Fruit fly (Drosophila melanogaster) whole organism, wandering third instar larva: ENCODE data around the gene Sfp24Bd.

Source experiments
- Abd-B ChIP-seq: fragments of >200 bp; optimal IDR thresholded peaks from 2 replicates; lab custom pipeline; 2017; ENCODE audit warnings: missing biosample characterization, missing genetic modification characterization
- CG32264 ChIP-seq: fragments of 200-800 bp; sonication (Bioruptor generic); optimal IDR thresholded peaks from 2 replicates; lab custom pipeline; 2016; ENCODE audit warnings: missing biosample characterization, missing genetic modification characterization
- CG9705 ChIP-seq: fragments of 200-800 bp; sonication (Bioruptor generic); optimal IDR thresholded peaks from 2 replicates; lab custom pipeline; 2018; ENCODE audit warnings: missing biosample characterization, mild to moderate bottlenecking, missing genetic modification characterization
- CrebA ChIP-seq: fragments of 200-800 bp; sonication (Bioruptor generic); optimal IDR thresholded peaks from 2 replicates; lab custom pipeline; 2016; ENCODE audit warnings: missing biosample characterization, mild to moderate bottlenecking, missing genetic modification characterization, borderline replicate concordance
- Dfd ChIP-seq: fragments of >200 bp; optimal IDR thresholded peaks from 2 replicates; lab custom pipeline; 2017; ENCODE audit warnings: missing biosample characterization, missing genetic modification characterization
- Dif ChIP-seq: fragments of 200-275, 200-300 bp; sonication (Bioruptor generic); optimal IDR thresholded peaks from 2 replicates; lab custom pipeline; 2018; ENCODE audit warnings: missing biosample characterization, missing genetic modification characterization; ENCODE audit not compliant: partially characterized antibody
- GATAd ChIP-seq: sonication (Bioruptor generic); optimal IDR thresholded peaks from 2 replicates; lab custom pipeline; 2016; ENCODE audit warnings: missing biosample characterization, missing genetic modification characterization
- HLH106 ChIP-seq: fragments of 200-800 bp; optimal IDR thresholded peaks from 3 replicates; lab custom pipeline; 2019; ENCODE audit warnings: missing biosample characterization, mild to moderate bottlenecking, missing genetic modification characterization, moderate library complexity
- Hnf4 ChIP-seq: fragments of 200-800 bp; sonication (Bioruptor generic); optimal IDR thresholded peaks from 2 replicates; lab custom pipeline; 2016; ENCODE audit warnings: missing biosample characterization, mild to moderate bottlenecking, missing genetic modification characterization
- Hr78 ChIP-seq: fragments of >200 bp; optimal IDR thresholded peaks from 2 replicates; lab custom pipeline; 2017; ENCODE audit warnings: missing biosample characterization, missing genetic modification characterization
- Hr83 ChIP-seq: fragments of 200-300 bp; sonication (Bioruptor generic); optimal IDR thresholded peaks from 2 replicates; lab custom pipeline; 2016; ENCODE audit warnings: missing biosample characterization, mild to moderate bottlenecking, missing genetic modification characterization, moderate library complexity; ENCODE audit not compliant: poor library complexity, severe bottlenecking
- Jra ChIP-seq: sonication (Bioruptor generic); optimal IDR thresholded peaks from 2 replicates; lab custom pipeline; 2016; ENCODE audit warnings: missing biosample characterization, missing genetic modification characterization
- Mio ChIP-seq: sonication (Bioruptor generic); optimal IDR thresholded peaks from 2 replicates; lab custom pipeline; 2016; ENCODE audit warnings: missing biosample characterization, missing genetic modification characterization
- Myc ChIP-seq: fragments of >200 bp; optimal IDR thresholded peaks from 2 replicates; lab custom pipeline; 2017
- N ChIP-seq: fragments of >200 bp; optimal IDR thresholded peaks from 2 replicates; lab custom pipeline; 2018; ENCODE audit warnings: missing biosample characterization, missing external identifiers, missing genetic modification characterization
- OdsH ChIP-seq: fragments of 200-800 bp; sonication (Bioruptor generic); optimal IDR thresholded peaks from 2 replicates; lab custom pipeline; 2016; ENCODE audit warnings: missing biosample characterization, mild to moderate bottlenecking, missing genetic modification characterization
- Rel ChIP-seq, 2 experiments: fragments of 200-800 bp; sonication (Bioruptor generic) in 1 of 2; optimal IDR thresholded peaks; 2 replicates in 1 of 2; 3 replicates in 1 of 2; lab custom pipeline; 2016 to 2019; ENCODE audit warnings: mild to moderate bottlenecking in 2 of 2, missing biosample characterization in 2 of 2, missing genetic modification characterization in 2 of 2, moderate library complexity in 1 of 2
- Sp1 ChIP-seq: fragments of 200-800 bp; sonication (Bioruptor generic); optimal IDR thresholded peaks from 3 replicates; lab custom pipeline; 2019; ENCODE audit warnings: missing biosample characterization, mild to moderate bottlenecking, missing genetic modification characterization, moderate library complexity
- Vsx2 ChIP-seq: fragments of 200-300, 225-300 bp; sonication (Bioruptor generic); optimal IDR thresholded peaks from 2 replicates; lab custom pipeline; 2018; ENCODE audit warnings: missing biosample characterization, missing genetic modification characterization; ENCODE audit not compliant: partially characterized antibody
- br ChIP-seq: fragments of 200-800 bp; sonication (Bioruptor generic); optimal IDR thresholded peaks from 2 replicates; lab custom pipeline; 2016; ENCODE audit warnings: missing biosample characterization, missing genetic modification characterization
- brk ChIP-seq: fragments of 200-800 bp; sonication (Bioruptor generic); optimal IDR thresholded peaks from 2 replicates; lab custom pipeline; 2016; ENCODE audit warnings: missing biosample characterization, mild to moderate bottlenecking, missing genetic modification characterization
- dl ChIP-seq, 2 experiments: fragments of 175-275, 200-275 bp in 1 of 2; fragments of 200-275 bp in 1 of 2; sonication (Bioruptor generic); optimal IDR thresholded peaks; lab custom pipeline; 2018; ENCODE audit warnings: mild to moderate bottlenecking in 2 of 2, missing biosample characterization in 2 of 2, missing genetic modification characterization in 2 of 2, moderate library complexity in 2 of 2; ENCODE audit not compliant: partially characterized antibody in 2 of 2, insufficient read depth in 1 of 2
- dmrt93B ChIP-seq: fragments of 200-800 bp; sonication (Bioruptor generic); optimal IDR thresholded peaks from 2 replicates; lab custom pipeline; 2018; ENCODE audit warnings: missing biosample characterization, mild to moderate bottlenecking, missing genetic modification characterization
- ey ChIP-seq: fragments of 200-800 bp; sonication (Bioruptor generic); optimal IDR thresholded peaks from 2 replicates; lab custom pipeline; 2016; ENCODE audit warnings: missing biosample characterization, missing genetic modification characterization
- foxo ChIP-seq, 2 experiments: fragments of 200-800 bp; sonication (Bioruptor generic); optimal IDR thresholded peaks; 2 replicates in 1 of 2; 3 replicates in 1 of 2; lab custom pipeline; 2016 to 2017; ENCODE audit warnings: missing biosample characterization in 2 of 2, missing genetic modification characterization in 2 of 2
- fru ChIP-seq: fragments of 200-800 bp; sonication (Bioruptor generic); optimal IDR thresholded peaks from 3 replicates; lab custom pipeline; 2016; ENCODE audit warnings: missing biosample characterization, mild to moderate bottlenecking, missing genetic modification characterization
- h ChIP-seq: fragments of 200-800 bp; sonication (Bioruptor generic); optimal IDR thresholded peaks from 3 replicates; lab custom pipeline; 2016; ENCODE audit warnings: missing biosample characterization, mild to moderate bottlenecking, missing genetic modification characterization
- jim ChIP-seq: fragments of 175-275, 200-325 bp; sonication (Bioruptor generic); optimal IDR thresholded peaks from 2 replicates; lab custom pipeline; 2016; ENCODE audit warnings: missing biosample characterization, mild to moderate bottlenecking, missing genetic modification characterization
- lola ChIP-seq: fragments of >200 bp; optimal IDR thresholded peaks from 2 replicates; lab custom pipeline; 2017; ENCODE audit warnings: missing biosample characterization, missing genetic modification characterization
- pan ChIP-seq: fragments of >200 bp; optimal IDR thresholded peaks from 2 replicates; lab custom pipeline; 2017
- psq ChIP-seq: fragments of 200-800 bp; sonication (Bioruptor generic); optimal IDR thresholded peaks from 3 replicates; lab custom pipeline; 2017; ENCODE audit warnings: missing biosample characterization, mild to moderate bottlenecking, missing genetic modification characterization, moderate library complexity
- rgr ChIP-seq: fragments of 200-800 bp; sonication (Bioruptor generic); optimal IDR thresholded peaks from 3 replicates; lab custom pipeline; 2016; ENCODE audit warnings: missing biosample characterization, mild to moderate bottlenecking, missing genetic modification characterization
- sage ChIP-seq: fragments of 200-800 bp; sonication (Bioruptor generic); optimal IDR thresholded peaks from 2 replicates; lab custom pipeline; 2016; ENCODE audit warnings: missing biosample characterization, mild to moderate bottlenecking, missing genetic modification characterization
- sv ChIP-seq: fragments of 200-800 bp; sonication (Bioruptor generic); optimal IDR thresholded peaks from 3 replicates; lab custom pipeline; 2016; ENCODE audit warnings: missing biosample characterization, missing genetic modification characterization
- tai ChIP-seq: sonication (Bioruptor generic); optimal IDR thresholded peaks from 2 replicates; lab custom pipeline; 2016; ENCODE audit warnings: missing biosample characterization, missing genetic modification characterization
- usp ChIP-seq: fragments of >200 bp; optimal IDR thresholded peaks from 2 replicates; lab custom pipeline; 2017; ENCODE audit warnings: missing biosample characterization, missing genetic modification characterization
- woc ChIP-seq: sonication (Bioruptor generic); optimal IDR thresholded peaks from 2 replicates; lab custom pipeline; 2016; ENCODE audit warnings: missing biosample characterization, mild to moderate bottlenecking, missing genetic modification characterization

Sfp24Bd gene

DNA sequence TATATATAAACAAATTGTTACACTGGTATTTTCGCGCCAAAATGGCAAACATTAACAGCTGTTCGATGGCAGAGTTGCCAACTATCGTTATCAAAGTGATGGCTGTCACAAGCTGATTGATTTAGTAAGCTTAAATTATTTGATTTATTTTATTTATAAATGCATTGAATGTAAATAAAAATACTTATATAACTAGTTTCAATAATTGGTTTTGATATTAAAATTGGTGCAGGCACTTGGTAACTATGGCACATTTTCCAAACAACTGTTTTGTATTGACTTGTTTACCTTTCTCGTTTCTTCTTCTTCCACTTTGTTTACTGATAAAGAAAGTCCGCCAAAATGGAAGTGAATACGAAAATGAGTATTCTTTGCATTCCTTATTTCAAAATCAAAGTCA is 42.7 kb upstream of the Sfp24Bd start, which contains the start of gene cutlet:
TSS of gene cutlet (minus strand) at position 84 of the 400 bp plus-strand sequence.
- no peak for TF ChIP-seq OdsH (GFP tag; lab: Kevin White, UChicago)
- no peak for TF ChIP-seq ey (GFP tag; lab: Kevin White, UChicago)
- no peak for TF ChIP-seq Hr83 (GFP tag; lab: Kevin White, UChicago)
- TF ChIP-seq Abd-B (GFP tag; lab: Kevin White, UChicago) = no peak
- no peak for TF ChIP-seq usp (GFP tag; lab: Kevin White, UChicago)
- no peak for TF ChIP-seq Hr78 (GFP tag; lab: Kevin White, UChicago)
- TF ChIP-seq GATAd (GFP tag; lab: Kevin White, UChicago) = no peak
- no peak for TF ChIP-seq br (GFP tag; lab: Kevin White, UChicago)
- TF ChIP-seq CG32264 (GFP tag; lab: Kevin White, UChicago) = no peak
- TF ChIP-seq dmrt93B = no peak
- TF ChIP-seq Sp1 (GFP tag; lab: Kevin White, UChicago) = no peak
- peak; percentile 29 for TF ChIP-seq rgr (GFP tag; lab: Kevin White, UChicago)
- peak; percentile 28 for TF ChIP-seq HLH106 (tag; lab: Kevin White, UChicago)
- TF ChIP-seq brk (GFP tag; lab: Kevin White, UChicago) = no peak
- TF ChIP-seq CrebA (GFP tag; lab: Kevin White, UChicago) = no peak
- no peak for TF ChIP-seq Dfd
- TF ChIP-seq Jra (GFP tag; lab: Kevin White, UChicago) = no peak
- TF ChIP-seq lola (GFP tag; lab: Kevin White, UChicago) = no peak
- TF ChIP-seq Hnf4 (GFP tag; lab: Kevin White, UChicago) = no peak
- no peak for TF ChIP-seq Vsx2 (GFP tag; lab: Kevin White, UChicago)
- no peak for TF ChIP-seq fru (GFP tag; lab: Kevin White, UChicago)
- TF ChIP-seq foxo (GFP tag; optimal IDR thresholded peaks at IDR 0.05; lab: Kevin White, UChicago) = peak in 1 of 2 experiments; percentile 16
- TF ChIP-seq h (GFP tag; lab: Kevin White, UChicago) = peak; percentile 10
- TF ChIP-seq woc (GFP tag; lab: Kevin White, UChicago) = no peak
- peak; percentile 41 for TF ChIP-seq Dif (GFP tag; lab: Kevin White, UChicago)
- TF ChIP-seq N (GFP tag; lab: Kevin White, UChicago) = no peak

DNA sequence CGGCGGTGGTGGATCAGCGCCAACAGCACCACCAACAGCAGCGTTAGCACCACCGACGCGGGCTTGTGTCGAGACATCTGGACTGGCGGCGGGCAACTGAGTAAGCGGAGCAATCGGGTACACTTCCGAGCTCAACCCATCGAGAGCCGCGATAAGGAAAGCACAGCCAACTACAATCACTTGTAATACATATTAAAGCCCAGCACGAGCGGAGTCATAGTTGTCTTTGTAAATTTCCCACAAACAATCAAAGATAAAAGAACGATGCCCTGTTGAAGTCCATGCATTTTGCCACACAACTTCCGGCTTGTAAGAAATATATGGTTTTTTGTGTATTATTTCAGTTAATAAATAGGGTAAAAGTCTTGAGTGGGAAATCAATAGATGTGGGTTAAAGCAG is 38.0 kb upstream of the Sfp24Bd start, which contains the start of gene CG31777:
TSS of gene CG31777 (minus strand) at position 101 of the 400 bp plus-strand sequence.
- TF ChIP-seq pan (lab: Kevin White, UChicago) = no peak
- TF ChIP-seq Mio (GFP tag; lab: Kevin White, UChicago) = no peak
- TF ChIP-seq usp (GFP tag; lab: Kevin White, UChicago) = no peak
- TF ChIP-seq Sp1 (GFP tag; lab: Kevin White, UChicago) = no peak
- TF ChIP-seq HLH106 (tag; lab: Kevin White, UChicago) = no peak
- TF ChIP-seq woc (GFP tag; lab: Kevin White, UChicago) = no peak
- TF ChIP-seq CrebA (GFP tag; lab: Kevin White, UChicago) = no peak
- no peak for TF ChIP-seq tai (GFP tag; lab: Kevin White, UChicago)
- TF ChIP-seq Abd-B (GFP tag; lab: Kevin White, UChicago) = no peak
- TF ChIP-seq fru (GFP tag; lab: Kevin White, UChicago) = no peak
- no peak for TF ChIP-seq Vsx2 (GFP tag; lab: Kevin White, UChicago)
- TF ChIP-seq sage (GFP tag; lab: Kevin White, UChicago) = no peak
- no peak for TF ChIP-seq Hnf4 (GFP tag; lab: Kevin White, UChicago)
- no peak for TF ChIP-seq Rel (GFP tag; optimal IDR thresholded peaks at IDR 0.05; lab: Kevin White, UChicago)
- TF ChIP-seq Rel (tag; optimal IDR thresholded peaks at IDR 0.05; lab: Kevin White, UChicago) = no peak
- TF ChIP-seq brk (GFP tag; lab: Kevin White, UChicago) = no peak
- TF ChIP-seq Hr83 (GFP tag; lab: Kevin White, UChicago) = no peak
- no peak for TF ChIP-seq dmrt93B
- TF ChIP-seq N (GFP tag; lab: Kevin White, UChicago) = no peak
- TF ChIP-seq psq (GFP tag; lab: Kevin White, UChicago) = no peak
- TF ChIP-seq, all 38 proteins: peak for 0

DNA sequence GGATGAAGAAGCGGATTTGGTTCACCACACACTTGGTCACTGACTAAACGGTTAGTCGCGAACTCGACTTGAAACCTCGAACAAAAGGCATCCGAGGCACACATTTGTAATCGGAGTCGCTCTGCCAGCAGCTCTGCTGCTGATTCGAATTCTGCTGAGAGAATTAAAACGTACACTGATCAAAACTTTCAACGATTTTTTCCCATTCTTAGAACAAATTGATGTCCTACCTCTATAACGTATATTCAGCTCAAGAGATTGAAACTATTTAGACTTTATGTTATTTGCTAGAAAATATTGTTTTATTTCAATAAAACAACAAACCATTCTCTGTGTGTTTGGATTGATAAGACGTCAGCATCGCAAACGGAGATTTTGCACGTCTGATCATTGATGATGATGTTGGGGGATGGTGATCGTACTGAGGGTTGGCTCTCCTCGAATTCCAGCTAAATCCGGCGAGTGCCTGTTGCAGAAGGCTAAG is 36.5 kb upstream of the Sfp24Bd start, which contains the start of gene CG31778:
TSS of gene CG31778 (minus strand) at position 51 of the 484 bp plus-strand sequence.
- TF ChIP-seq pan (lab: Kevin White, UChicago) (no peak), Vsx2 (GFP tag; lab: Kevin White, UChicago) (no peak), Mio (GFP tag; lab: Kevin White, UChicago) (peak; percentile 29), tai (GFP tag; lab: Kevin White, UChicago) (peak; percentile 44), HLH106 (tag; lab: Kevin White, UChicago) (peak; percentile 87), dl (GFP tag; optimal IDR thresholded peaks at IDR 0.05; lab: Kevin White, UChicago; ENCODE audit: insufficient read depth in 1 of 2, partially characterized antibody in 2 of 2) (no peak), Jra (GFP tag; lab: Kevin White, UChicago) (peak; percentile 90), sage (GFP tag; lab: Kevin White, UChicago) (peak; percentile 52), GATAd (GFP tag; lab: Kevin White, UChicago) (peak; percentile 42), ey (GFP tag; lab: Kevin White, UChicago) (peak; percentile 91), lola (GFP tag; lab: Kevin White, UChicago) (no peak), Hr78 (GFP tag; lab: Kevin White, UChicago) (no peak), Dif (GFP tag; lab: Kevin White, UChicago) (no peak), brk (GFP tag; lab: Kevin White, UChicago) (peak; percentile 81), sv (GFP tag; lab: Kevin White, UChicago) (no peak), Rel (GFP tag; optimal IDR thresholded peaks at IDR 0.05; lab: Kevin White, UChicago) (no peak), Rel (tag; optimal IDR thresholded peaks at IDR 0.05; lab: Kevin White, UChicago) (peak; percentile 31), CG9705 (peak; percentile 16), Myc (no peak), Abd-B (GFP tag; lab: Kevin White, UChicago) (no peak), CrebA (GFP tag; lab: Kevin White, UChicago) (no peak), CG32264 (GFP tag; lab: Kevin White, UChicago) (peak; percentile 66), h (GFP tag; lab: Kevin White, UChicago) (peak; percentile 92), Hnf4 (GFP tag; lab: Kevin White, UChicago) (peak; percentile 84), jim (GFP tag; lab: Kevin White, UChicago) (no peak), N (GFP tag; lab: Kevin White, UChicago) (no peak), Dfd (no peak), Hr83 (GFP tag; lab: Kevin White, UChicago) (no peak), psq (GFP tag; lab: Kevin White, UChicago) (peak; percentile 81), usp (GFP tag; lab: Kevin White, UChicago) (no peak), fru (GFP tag; lab: Kevin White, UChicago) (peak; percentile 89)
